Worm (Caenorhabditis elegans): Measurements from ENCODE around the gene srg-37.

The srg-37 gene

DNA sequence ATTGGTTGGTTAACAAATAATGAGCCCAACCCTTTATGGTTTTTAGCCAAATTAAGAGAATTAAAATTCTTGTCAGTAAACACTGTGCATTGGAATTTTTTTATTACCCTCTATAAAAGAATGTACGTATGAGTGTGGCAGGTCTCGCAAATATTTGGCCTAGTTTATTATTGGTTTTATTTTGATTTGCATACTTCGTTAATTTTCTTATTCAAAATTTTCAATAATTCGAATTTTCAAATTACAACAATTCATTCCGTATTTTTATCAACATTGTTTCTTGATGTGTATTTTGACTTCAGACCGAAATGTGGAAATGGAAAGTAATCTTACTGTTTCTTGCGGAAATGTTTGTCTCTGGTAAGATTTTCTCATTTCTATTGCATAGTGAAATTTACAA lies 22.8 kb upstream of the srg-37 start, which contains the start of gene E02H4.4:
Gene E02H4.4, plus strand, starts transcription at position 301 of the 400 bp plus-strand sequence.
- TF ChIP-seq lin-13 (GFP tag; optimal IDR thresholded peaks at IDR 0.05) (no peak), lin-11 (tag; optimal IDR thresholded peaks at IDR 0.05) (no peak), gmeb-1 (tag; optimal IDR thresholded peaks at IDR 0.05) (no peak), fos-1 (tag; optimal IDR thresholded peaks at IDR 0.05) (no peak), nhr-6 (tag; optimal IDR thresholded peaks at IDR 0.05) (no peak), nhr-129 (tag; optimal IDR thresholded peaks at IDR 0.05) (no peak), nhr-25 (tag; optimal IDR thresholded peaks at IDR 0.05) (no peak), F13H6.1 (tag; optimal IDR thresholded peaks at IDR 0.05) (no peak), aly-2 (tag; optimal IDR thresholded peaks at IDR 0.05) (no peak), unc-39 (tag; optimal IDR thresholded peaks at IDR 0.05) (no peak), mab-5 (tag; optimal IDR thresholded peaks at IDR 0.05) (no peak), snpc-4 (tag; optimal IDR thresholded peaks at IDR 0.05) (no peak), ztf-4 (tag; optimal IDR thresholded peaks at IDR 0.05) (no peak), mbf-1 (tag; optimal IDR thresholded peaks at IDR 0.05) (no peak)

DNA sequence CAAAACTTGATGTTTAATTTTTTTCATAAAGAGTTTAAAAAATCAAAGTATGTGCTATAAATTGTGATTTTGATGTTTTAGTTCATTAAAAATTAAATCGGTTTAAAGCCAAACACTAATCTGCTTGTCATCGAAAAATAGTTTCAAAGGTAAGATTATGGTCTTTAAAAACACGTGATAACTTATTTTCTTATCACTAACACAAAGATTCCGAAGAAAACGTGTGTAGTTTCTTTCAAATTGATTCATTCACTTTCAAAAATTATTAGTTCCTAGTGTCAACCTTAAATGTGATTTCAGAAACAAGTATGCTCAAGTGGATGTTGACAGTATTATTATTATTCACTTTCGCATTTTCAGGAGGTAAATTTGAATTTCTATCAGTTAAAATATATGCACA lies 21.1 kb upstream of the srg-37 start, which contains the start of gene E02H4.7:
Gene E02H4.7, plus strand, starts transcription at position 301 of the 400 bp plus-strand sequence.
- TF ChIP-seq unc-39 (tag; optimal IDR thresholded peaks at IDR 0.05), result no peak
- no peak for TF ChIP-seq lin-39 (tag; optimal IDR thresholded peaks at IDR 0.05)
- TF ChIP-seq mab-5 (tag; optimal IDR thresholded peaks at IDR 0.05), result no peak
- no peak for TF ChIP-seq ZK546.5 (tag; optimal IDR thresholded peaks at IDR 0.05)
- TF ChIP-seq Y55F3AM.14 (GFP tag; optimal IDR thresholded peaks at IDR 0.05), result no peak
- no peak for TF ChIP-seq ceh-16 (tag; optimal IDR thresholded peaks at IDR 0.05)
- TF ChIP-seq unc-55 (GFP tag; optimal IDR thresholded peaks at IDR 0.05), result no peak
- TF ChIP-seq dmd-4 (tag; optimal IDR thresholded peaks at IDR 0.05), result no peak
- no peak for TF ChIP-seq alr-1 (tag; optimal IDR thresholded peaks at IDR 0.05)
- TF ChIP-seq nhr-11 (tag; optimal IDR thresholded peaks at IDR 0.05), result no peak
- no peak for TF ChIP-seq ztf-1 (GFP tag; conservative IDR thresholded peaks at IDR 0.05)
- TF ChIP-seq gmeb-1 (tag; optimal IDR thresholded peaks at IDR 0.05), result no peak

DNA sequence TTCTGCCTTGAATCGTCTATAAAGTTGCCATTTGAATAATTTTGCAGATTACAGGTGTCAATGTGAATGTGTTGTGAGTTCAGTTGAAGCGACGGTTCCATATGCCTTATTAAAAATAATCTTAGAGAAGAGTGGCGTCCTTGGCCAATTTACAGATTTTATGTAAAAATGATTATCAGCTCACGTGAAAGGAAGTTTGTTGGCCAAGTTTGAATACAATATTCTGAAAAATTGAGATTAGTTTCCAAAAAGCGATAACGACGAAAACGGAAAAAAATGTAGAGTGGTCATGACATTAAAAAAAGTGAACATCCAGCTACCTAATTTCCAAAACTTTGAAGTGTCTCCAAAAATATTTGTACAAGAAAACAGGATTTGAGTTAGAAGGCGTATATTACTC lies 20.2 kb upstream of the srg-37 start, which contains the start of gene E02H4.5:
Gene E02H4.5, minus strand, starts transcription at position 101 of the 400 bp plus-strand sequence.
- TF ChIP-seq elt-1 (tag; optimal IDR thresholded peaks at IDR 0.05) (no peak), lin-39 (tag; optimal IDR thresholded peaks at IDR 0.05) (no peak), snpc-4 (tag; optimal IDR thresholded peaks at IDR 0.05) (no peak), blmp-1 (tag; optimal IDR thresholded peaks at IDR 0.05; ENCODE audit: insufficient read depth) (no peak), mab-5 (tag; optimal IDR thresholded peaks at IDR 0.05) (no peak), ztf-11 (tag; optimal IDR thresholded peaks at IDR 0.05) (no peak), unc-39 (tag; optimal IDR thresholded peaks at IDR 0.05) (no peak), Y55F3AM.14 (GFP tag; optimal IDR thresholded peaks at IDR 0.05) (no peak), fos-1 (tag; optimal IDR thresholded peaks at IDR 0.05) (no peak), nhr-21 (tag; optimal IDR thresholded peaks at IDR 0.05) (no peak), dmd-4 (tag; optimal IDR thresholded peaks at IDR 0.05) (no peak), crh-2 (tag; optimal IDR thresholded peaks at IDR 0.05) (no peak), ceh-82 (tag; optimal IDR thresholded peaks at IDR 0.05) (no peak), unc-55 (GFP tag; optimal IDR thresholded peaks at IDR 0.05) (no peak), ztf-4 (tag; optimal IDR thresholded peaks at IDR 0.05) (no peak), lin-13 (GFP tag; optimal IDR thresholded peaks at IDR 0.05) (no peak), nhr-237 (tag; optimal IDR thresholded peaks at IDR 0.05) (no peak), nhr-12 (tag; optimal IDR thresholded peaks at IDR 0.05) (no peak), nhr-129 (tag; optimal IDR thresholded peaks at IDR 0.05) (no peak)

DNA sequence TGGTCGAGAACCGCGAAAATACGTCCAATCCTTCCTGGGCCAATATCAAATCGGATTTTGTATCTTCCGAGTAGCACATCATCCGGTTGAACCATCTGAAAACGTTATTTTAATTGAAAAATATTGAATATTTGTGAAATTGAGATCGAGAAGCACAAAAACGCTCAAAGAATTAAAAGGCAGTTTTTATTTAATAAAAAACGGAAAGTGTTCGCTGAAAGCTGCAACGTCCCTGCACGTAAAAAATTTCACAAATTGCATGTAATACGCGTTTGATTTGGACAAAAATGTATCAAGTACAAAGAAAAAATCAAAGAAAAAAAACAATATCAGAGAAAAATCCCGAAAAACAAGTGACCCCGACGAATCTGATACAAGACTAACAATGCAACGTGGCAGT lies 17.2 kb upstream of the srg-37 start, which contains the start of gene E02H4.6:
Gene E02H4.6, minus strand, starts transcription at position 101 of the 400 bp plus-strand sequence.
- TF ChIP-seq C34F6.9 (tag; optimal IDR thresholded peaks at IDR 0.05), result no peak
- TF ChIP-seq alr-1 (tag; optimal IDR thresholded peaks at IDR 0.05), result no peak
- no peak for TF ChIP-seq dmd-4 (tag; optimal IDR thresholded peaks at IDR 0.05)

DNA sequence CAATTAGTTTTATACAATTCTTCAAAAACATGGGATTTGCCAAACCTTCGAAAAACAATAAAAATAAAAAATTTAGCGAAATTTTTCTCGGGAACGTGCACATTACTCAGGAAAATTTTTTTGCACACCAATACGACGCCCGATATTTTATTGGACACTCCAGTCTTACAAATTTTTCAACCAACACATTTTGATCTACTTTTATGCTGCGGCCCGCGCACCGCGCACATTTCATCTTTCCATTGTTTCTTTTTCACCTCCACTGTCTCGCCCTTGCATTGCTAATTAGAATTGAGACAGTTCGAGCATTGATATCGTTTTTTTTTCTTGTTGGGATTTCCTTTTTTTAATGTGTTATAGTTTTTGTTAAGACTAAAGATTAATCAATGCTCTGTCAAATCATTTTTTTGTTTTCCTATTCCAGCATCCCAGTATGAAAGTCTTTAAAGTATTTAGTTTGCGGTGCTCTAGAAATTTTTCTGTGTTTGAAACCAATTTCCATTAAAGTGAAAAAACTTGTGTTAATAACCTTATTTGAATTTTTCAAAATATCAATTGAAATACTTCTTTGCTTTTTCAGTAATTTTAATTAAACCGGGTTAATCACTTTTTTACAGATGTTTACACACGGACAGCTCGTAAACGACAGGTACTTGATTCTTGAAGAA lies 12.7 kb upstream of the srg-37 start, which contains the start of gene K04C1.5:
Gene K04C1.5, plus strand, starts transcription at position 618 of the 668 bp plus-strand sequence.
- TF ChIP-seq elt-3 (tag; optimal IDR thresholded peaks at IDR 0.05) (no peak), lin-39 (tag; optimal IDR thresholded peaks at IDR 0.05) (no peak), skn-1 (tag; optimal IDR thresholded peaks at IDR 0.05) (no peak), lin-11 (tag; optimal IDR thresholded peaks at IDR 0.05) (no peak), blmp-1 (tag; optimal IDR thresholded peaks at IDR 0.05; ENCODE audit: insufficient read depth) (no peak), nhr-237 (tag; optimal IDR thresholded peaks at IDR 0.05) (no peak), egl-27 (tag; optimal IDR thresholded peaks at IDR 0.05) (no peak), F13H6.1 (tag; optimal IDR thresholded peaks at IDR 0.05) (no peak), nhr-12 (tag; optimal IDR thresholded peaks at IDR 0.05) (no peak), zag-1 (tag; optimal IDR thresholded peaks at IDR 0.05) (no peak), ztf-1 (GFP tag; conservative IDR thresholded peaks at IDR 0.05) (no peak)

All from whole organism, L2 larva.